Fruit fly (Drosophila melanogaster) S2 (cell line): Measurements from ENCODE around the gene sqd.

ENCODE experiments used
- CG8478 ChIP-seq: fragments of >200 bp; optimal IDR thresholded peaks from 2 replicates; lab custom pipeline; 2018
- CTCF ChIP-seq, 2 experiments: fragments of >200 bp; optimal IDR thresholded peaks; 2 replicates each; lab custom pipeline; 2018

DNA sequence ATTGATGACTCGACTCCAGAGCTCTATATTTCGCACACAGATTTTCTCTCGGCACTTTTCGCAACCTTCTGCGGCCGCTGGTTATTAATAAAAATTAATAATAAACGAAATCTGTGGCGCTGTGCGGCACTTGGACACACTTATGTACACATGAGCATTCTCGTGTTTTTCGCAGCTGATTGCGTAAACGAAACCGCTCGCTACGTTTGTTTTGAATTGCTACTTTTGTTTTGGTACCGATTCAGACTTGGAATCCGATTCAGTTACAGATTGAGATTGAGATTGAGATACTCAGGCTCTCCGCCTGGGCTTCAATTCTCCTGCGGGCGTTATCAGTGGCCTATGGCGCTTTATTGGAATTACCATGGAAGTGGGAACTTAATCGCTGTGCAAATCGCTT, 39.9 kb upstream of the sqd start:
- TF ChIP-seq CG8478 = no peak
- TF ChIP-seq CTCF (optimal IDR thresholded peaks at IDR 0.05; lab: Kevin White, UChicago) = no peak
